Worm (Caenorhabditis elegans) whole organism, L1 larva: Measurements from ENCODE around the gene T24H10.4.

Source experiments
- C04F5.9 ChIP-seq: sonication (generic microtip); optimal IDR thresholded peaks from 2 replicates; lab custom pipeline; 2016; ENCODE audit warnings: missing genetic modification characterization, missing compliant biosample characterization
- C16A3.4 ChIP-seq: fragments of 150-350 bp; optimal IDR thresholded peaks from 2 replicates; lab custom pipeline; 2014; ENCODE audit warnings: missing biosample characterization, missing genetic modification characterization
- C34B4.2 ChIP-seq: sonication (generic microtip); optimal IDR thresholded peaks from 2 replicates; lab custom pipeline; 2017; ENCODE audit warnings: mild to moderate bottlenecking, missing genetic modification characterization, missing compliant biosample characterization
- F16B12.6 ChIP-seq: fragments of 150-350 bp; optimal IDR thresholded peaks from 2 replicates; lab custom pipeline; 2014; ENCODE audit warnings: missing biosample characterization, missing genetic modification characterization
- Y116A8C.19 ChIP-seq: sonication (generic microtip); optimal IDR thresholded peaks from 2 replicates; lab custom pipeline; 2016; ENCODE audit warnings: missing compliant biosample characterization, missing genetic modification characterization, borderline replicate concordance
- aha-1 ChIP-seq: fragments of 150-350 bp; optimal IDR thresholded peaks from 2 replicates; lab custom pipeline; 2014; ENCODE audit warnings: missing biosample characterization, missing genetic modification characterization
- alr-1 ChIP-seq: fragments of 200-800 bp; sonication (Bioruptor generic); optimal IDR thresholded peaks from 2 replicates; lab custom pipeline; 2018; ENCODE audit warnings: borderline replicate concordance, mild to moderate bottlenecking, missing genetic modification characterization, missing compliant biosample characterization
- aly-2 ChIP-seq: fragments of 150-350 bp; optimal IDR thresholded peaks from 2 replicates; lab custom pipeline; 2014; ENCODE audit warnings: missing biosample characterization, missing genetic modification characterization
- ama-1 ChIP-seq: fragments of 150-350 bp; optimal IDR thresholded peaks from 2 replicates; lab custom pipeline; 2014
- blmp-1 ChIP-seq: fragments of 150-350 bp; optimal IDR thresholded peaks from 2 replicates; lab custom pipeline; 2014; ENCODE audit warnings: missing biosample characterization, missing genetic modification characterization
- ceh-8 ChIP-seq: fragments of 200-800 bp; sonication (Bioruptor generic); optimal IDR thresholded peaks from 2 replicates; lab custom pipeline; 2018; ENCODE audit warnings: mild to moderate bottlenecking, missing genetic modification characterization, moderate library complexity, missing compliant biosample characterization
- ceh-82 ChIP-seq, 3 experiments: fragments of 150-350 bp in 1 of 3; sonication (generic microtip) in 2 of 3; optimal IDR thresholded peaks; 2 replicates each; lab custom pipeline; 2014 to 2017; ENCODE audit warnings: missing biosample characterization in 3 of 3, missing genetic modification characterization in 3 of 3
- ceh-88 ChIP-seq: fragments of 200-800 bp; sonication (Bioruptor generic); IDR thresholded peaks from 2 replicates; pipeline ENCODE4 v1.3.6; 2022; ENCODE audit warnings: missing genetic modification characterization, missing compliant biosample characterization
- ceh-90 ChIP-seq: sonication (generic microtip); optimal IDR thresholded peaks from 2 replicates; lab custom pipeline; 2016; ENCODE audit warnings: missing genetic modification characterization, missing compliant biosample characterization
- ces-1 ChIP-seq: fragments of 150-350 bp; optimal IDR thresholded peaks from 2 replicates; lab custom pipeline; 2014; ENCODE audit warnings: missing biosample characterization, missing genetic modification reagents, missing genetic modification characterization
- dpl-1 ChIP-seq, 3 experiments: fragments of 150-350 bp in 2 of 3; sonication (generic microtip) in 1 of 3; optimal IDR thresholded peaks; 2 replicates each; lab custom pipeline; 2014 to 2017; ENCODE audit warnings: missing biosample characterization in 3 of 3, missing genetic modification characterization in 3 of 3, missing genetic modification reagents in 3 of 3
- efl-1 ChIP-seq, 4 experiments: fragments of 150-350 bp; optimal IDR thresholded peaks in 3 of 4; peaks in 1 of 4; 1 replicate in 1 of 4; 2 replicates in 3 of 4; lab custom pipeline; 2014; ENCODE audit warnings: missing biosample characterization in 2 of 4, missing genetic modification characterization in 2 of 4, missing genetic modification reagents in 2 of 4
- efl-3 ChIP-seq: fragments of 200-800 bp; sonication (Bioruptor generic); optimal IDR thresholded peaks from 2 replicates; lab custom pipeline; 2018; ENCODE audit warnings: mild to moderate bottlenecking, missing genetic modification characterization, missing compliant biosample characterization
- egl-13 ChIP-seq: sonication (generic microtip); optimal IDR thresholded peaks from 2 replicates; lab custom pipeline; 2016; ENCODE audit warnings: missing genotype, missing genetic modification reagents, missing genetic modification characterization, missing compliant biosample characterization
- elt-3 ChIP-seq, 6 experiments: fragments of 150-350 bp in 1 of 6; sonication (generic microtip); optimal IDR thresholded peaks; 2 replicates each; lab custom pipeline; 2017 to 2018; ENCODE audit warnings: missing biosample characterization in 6 of 6, missing genetic modification characterization in 6 of 6, inconsistent platforms in 1 of 6
- fkh-10 ChIP-seq: sonication (generic microtip); optimal IDR thresholded peaks from 2 replicates; lab custom pipeline; 2017; ENCODE audit warnings: missing biosample characterization, missing genetic modification reagents, missing genetic modification characterization
- hlh-4 ChIP-seq: sonication (generic microtip); optimal IDR thresholded peaks from 2 replicates; lab custom pipeline; 2016; ENCODE audit warnings: mild to moderate bottlenecking, missing genetic modification characterization, missing compliant biosample characterization
- irx-1 ChIP-seq: sonication (generic microtip); optimal IDR thresholded peaks from 2 replicates; lab custom pipeline; 2016; ENCODE audit warnings: missing genetic modification characterization, missing compliant biosample characterization
- isw-1 ChIP-seq: fragments of 200-800 bp; sonication (Bioruptor generic); IDR thresholded peaks from 2 replicates; pipeline ENCODE4 v1.3.6; 2022; ENCODE audit warnings: missing genetic modification characterization, missing compliant biosample characterization
- lin-14 ChIP-seq: fragments of 200-800 bp; sonication (Bioruptor generic); optimal IDR thresholded peaks from 2 replicates; lab custom pipeline; 2018; ENCODE audit warnings: mild to moderate bottlenecking, missing genetic modification characterization, moderate library complexity, missing compliant biosample characterization
- lin-15B ChIP-seq: fragments of 150-350 bp; sonication (generic microtip); optimal IDR thresholded peaks from 3 replicates; lab custom pipeline; 2014; ENCODE audit warnings: missing biosample characterization, missing genetic modification characterization
- lin-35 ChIP-seq, 2 experiments: fragments of 150-350 bp; optimal IDR thresholded peaks; 2 replicates each; lab custom pipeline; 2014; ENCODE audit warnings: missing biosample characterization in 2 of 2, missing genetic modification characterization in 2 of 2, missing genetic modification reagents in 2 of 2
- lin-39 ChIP-seq: fragments of 150-350 bp; optimal IDR thresholded peaks from 2 replicates; lab custom pipeline; 2014; ENCODE audit warnings: missing biosample characterization, missing genetic modification reagents, missing genetic modification characterization
- lsy-2 ChIP-seq, 2 experiments: fragments of 150-350 bp; optimal IDR thresholded peaks; 2 replicates each; lab custom pipeline; 2014; ENCODE audit warnings: missing biosample characterization in 2 of 2, missing genetic modification characterization in 2 of 2
- mab-9 ChIP-seq: fragments of 200-800 bp; sonication (Bioruptor generic); IDR thresholded peaks from 2 replicates; pipeline ENCODE4 v1.3.6; 2022; ENCODE audit warnings: missing genetic modification reagents, missing genetic modification characterization, missing compliant biosample characterization
- mdl-1 ChIP-seq, 2 experiments: fragments of 150-350 bp; optimal IDR thresholded peaks; 2 replicates each; lab custom pipeline; 2014 to 2017; ENCODE audit warnings: missing biosample characterization in 2 of 2, missing genetic modification characterization in 2 of 2, inconsistent platforms in 1 of 2
- mep-1 ChIP-seq: fragments of 150-350 bp; optimal IDR thresholded peaks from 2 replicates; lab custom pipeline; 2014; ENCODE audit warnings: missing biosample characterization, missing genetic modification characterization
- nhr-19 ChIP-seq: fragments of 200-800 bp; sonication (Bioruptor generic); conservative IDR thresholded peaks from 2 replicates; pipeline ENCODE4 v1.3.6; 2022; ENCODE audit warnings: missing genetic modification characterization, missing compliant biosample characterization
- nhr-237 ChIP-seq: fragments of 150-350 bp; optimal IDR thresholded peaks from 2 replicates; lab custom pipeline; 2014; ENCODE audit warnings: missing biosample characterization, missing genetic modification characterization
- nhr-28 ChIP-seq: fragments of 150-350 bp; optimal IDR thresholded peaks from 2 replicates; lab custom pipeline; 2014; ENCODE audit warnings: missing biosample characterization, missing genetic modification characterization
- nhr-71 ChIP-seq: sonication (generic microtip); optimal IDR thresholded peaks from 2 replicates; lab custom pipeline; 2016; ENCODE audit warnings: mild to moderate bottlenecking, missing genetic modification characterization, moderate library complexity, missing compliant biosample characterization
- nhr-85 ChIP-seq: sonication (generic microtip); peaks from one replicate; lab custom pipeline; 2016; ENCODE audit warnings: missing genetic modification characterization, inconsistent platforms, missing compliant biosample characterization
- nhr-90 ChIP-seq: sonication (generic microtip); optimal IDR thresholded peaks from 2 replicates; lab custom pipeline; 2016; ENCODE audit warnings: mild to moderate bottlenecking, missing genetic modification characterization, missing compliant biosample characterization; ENCODE audit not compliant: poor library complexity
- skn-1 ChIP-seq: fragments of 150-350 bp; optimal IDR thresholded peaks from 2 replicates; lab custom pipeline; 2014; ENCODE audit warnings: missing biosample characterization, missing genetic modification characterization
- snpc-4 ChIP-seq: fragments of 150-350 bp; optimal IDR thresholded peaks from 2 replicates; lab custom pipeline; 2014; ENCODE audit warnings: missing biosample characterization, missing genetic modification characterization
- sox-4 ChIP-seq: sonication (generic microtip); optimal IDR thresholded peaks from 2 replicates; lab custom pipeline; 2016; ENCODE audit warnings: missing genetic modification characterization, missing compliant biosample characterization
- sptf-1 ChIP-seq: fragments of 150-350 bp; optimal IDR thresholded peaks from 2 replicates; lab custom pipeline; 2014; ENCODE audit warnings: missing biosample characterization, missing genetic modification characterization
- swsn-7 ChIP-seq: sonication (generic microtip); optimal IDR thresholded peaks from 2 replicates; lab custom pipeline; 2016; ENCODE audit warnings: missing genetic modification characterization, missing compliant biosample characterization
- tbx-2 ChIP-seq: sonication (generic microtip); optimal IDR thresholded peaks from 2 replicates; lab custom pipeline; 2016; ENCODE audit warnings: missing genetic modification characterization, missing compliant biosample characterization
- unc-30 ChIP-seq: sonication (generic microtip); optimal IDR thresholded peaks from 2 replicates; lab custom pipeline; 2017; ENCODE audit warnings: missing biosample characterization, missing genetic modification characterization
- unc-62 ChIP-seq: fragments of 150-350 bp; optimal IDR thresholded peaks from 2 replicates; lab custom pipeline; 2014; ENCODE audit warnings: missing biosample characterization, missing genetic modification reagents, missing genetic modification characterization
- unc-86 ChIP-seq: sonication (generic microtip); optimal IDR thresholded peaks from 2 replicates; lab custom pipeline; 2016; ENCODE audit warnings: missing genetic modification characterization, missing compliant biosample characterization
- unc-98 ChIP-seq: fragments of 200-800 bp; sonication (Bioruptor generic); IDR thresholded peaks from 2 replicates; pipeline ENCODE4 v1.3.6; 2022; ENCODE audit warnings: missing genetic modification characterization, missing compliant biosample characterization
- vab-15 ChIP-seq: sonication (generic microtip); optimal IDR thresholded peaks from 2 replicates; lab custom pipeline; 2017; ENCODE audit warnings: missing genotype, mild to moderate bottlenecking, missing genetic modification characterization, missing compliant biosample characterization
- zag-1 ChIP-seq: fragments of 150-350 bp; optimal IDR thresholded peaks from 2 replicates; lab custom pipeline; 2014; ENCODE audit warnings: missing biosample characterization, missing genetic modification characterization
- ztf-4 ChIP-seq: fragments of 150-350 bp; optimal IDR thresholded peaks from 2 replicates; lab custom pipeline; 2014; ENCODE audit warnings: missing biosample characterization, missing genetic modification characterization

The T24H10.4 gene

ce11 chrII:9158029-9158428 lies 48.7 kb downstream of the T24H10.4 start, which contains the start of gene oac-54:
Gene oac-54 (plus strand): TSS chrII:9158111.
- TF ChIP-seq fkh-10 (no peak), ceh-88 (GFP tag; lab: Robert Waterston, UW) (no peak), mab-9 (GFP tag; lab: Robert Waterston, UW) (no peak), aly-2 (tag; lab: Kevin White, UChicago) (no peak)

- TF ChIP-seq lsy-2 (tag; optimal IDR thresholded peaks at IDR 0.05; lab: Kevin White, UChicago): no peak
- no peak for TF ChIP-seq ces-1 (GFP tag; lab: Kevin White, UChicago)
- peak; percentile 34 for TF ChIP-seq tbx-2
- TF ChIP-seq unc-98 (GFP tag; lab: Robert Waterston, UW): no peak
- TF ChIP-seq nhr-85 (tag; lab: Kevin White, UChicago): peak; percentile 90
- TF ChIP-seq sptf-1 (tag; lab: Kevin White, UChicago): no peak
- no peak for TF ChIP-seq lin-15B (tag; lab: Kevin White, UChicago)
- TF ChIP-seq hlh-4 (tag; lab: Kevin White, UChicago): no peak
- TF ChIP-seq lin-39 (tag; lab: Kevin White, UChicago): no peak
- TF ChIP-seq Y116A8C.19: no peak
- no peak for TF ChIP-seq zag-1 (tag; lab: Kevin White, UChicago)
- no peak for TF ChIP-seq unc-30 (tag; lab: Kevin White, UChicago)
- TF ChIP-seq lin-35 (GFP tag; optimal IDR thresholded peaks at IDR 0.05; lab: Kevin White, UChicago): peak in 1 of 2 experiments; percentile 42
- TF ChIP-seq ceh-90: no peak
- no peak for TF ChIP-seq irx-1
- TF ChIP-seq lin-14 (GFP tag; lab: Kevin White, UChicago): peak; percentile 69
- no peak for TF ChIP-seq swsn-7 (tag; lab: Kevin White, UChicago)
- TF ChIP-seq mep-1 (tag; lab: Kevin White, UChicago): peak; percentile 19
- TF ChIP-seq nhr-237 (tag; lab: Kevin White, UChicago): no peak
- TF ChIP-seq vab-15: no peak
- TF ChIP-seq F16B12.6 (tag; lab: Kevin White, UChicago): no peak
- TF ChIP-seq ztf-4: no peak
- TF ChIP-seq skn-1 (tag; lab: Kevin White, UChicago): peak; percentile 90
- TF ChIP-seq sox-4: no peak
- no peak for TF ChIP-seq unc-86
- TF ChIP-seq C16A3.4: peak; percentile 14
- no peak for TF ChIP-seq nhr-28 (tag; lab: Kevin White, UChicago)
- no peak for TF ChIP-seq ceh-82 (tag; optimal IDR thresholded peaks at IDR 0.05; lab: Kevin White, UChicago)
- no peak for TF ChIP-seq C04F5.9
- no peak for TF ChIP-seq isw-1
- TF ChIP-seq snpc-4 (tag; lab: Kevin White, UChicago): no peak
- TF ChIP-seq elt-3 (tag; optimal IDR thresholded peaks at IDR 0.05; lab: Kevin White, UChicago): peak in 5 of 6 experiments; percentile 18 to 96 (median 82)
- TF ChIP-seq dpl-1 (GFP tag; optimal IDR thresholded peaks at IDR 0.05; lab: Kevin White, UChicago): no peak
- no peak for TF ChIP-seq unc-62 (GFP tag; lab: Kevin White, UChicago)
- TF ChIP-seq C34B4.2 (tag; lab: Kevin White, UChicago): no peak
- TF ChIP-seq aha-1: peak; percentile 83
- TF ChIP-seq blmp-1 (tag; lab: Kevin White, UChicago): peak; percentile 89
- TF ChIP-seq ceh-8 (GFP tag; lab: Kevin White, UChicago): no peak
- no peak for TF ChIP-seq ama-1
- no peak; the same call in 1 of the 2 replicates for TF ChIP-seq nhr-19 (GFP tag; lab: Robert Waterston, UW)
- peak in 1 of 2 experiments; percentile 58 for TF ChIP-seq mdl-1 (tag; optimal IDR thresholded peaks at IDR 0.05; lab: Kevin White, UChicago)
- no peak for TF ChIP-seq efl-1 (optimal IDR thresholded peaks at IDR 0.05; lab: Kevin White, UChicago)
- peak in 1 of 2 experiments; percentile 87 for TF ChIP-seq efl-1 (GFP tag; optimal IDR thresholded peaks at IDR 0.05 in 1 of 2; lab: Kevin White, UChicago)
- no peak for TF ChIP-seq efl-3 (GFP tag; lab: Kevin White, UChicago)
- TF ChIP-seq mab-9 (GFP tag; lab: Robert Waterston, UW): no peak
- no peak for TF ChIP-seq alr-1
- no peak for TF ChIP-seq egl-13
- TF ChIP-seq nhr-90 (tag; lab: Kevin White, UChicago): peak; percentile 65
- peak; percentile 60 for TF ChIP-seq nhr-71 (tag; lab: Kevin White, UChicago)
Observed at ce11 chrII:9160197-9160806, 51.0 kb downstream of the T24H10.4 start.
